Worm (Caenorhabditis elegans): ENCODE measurements around the gene mec-4.

mec-4 gene

DNA sequence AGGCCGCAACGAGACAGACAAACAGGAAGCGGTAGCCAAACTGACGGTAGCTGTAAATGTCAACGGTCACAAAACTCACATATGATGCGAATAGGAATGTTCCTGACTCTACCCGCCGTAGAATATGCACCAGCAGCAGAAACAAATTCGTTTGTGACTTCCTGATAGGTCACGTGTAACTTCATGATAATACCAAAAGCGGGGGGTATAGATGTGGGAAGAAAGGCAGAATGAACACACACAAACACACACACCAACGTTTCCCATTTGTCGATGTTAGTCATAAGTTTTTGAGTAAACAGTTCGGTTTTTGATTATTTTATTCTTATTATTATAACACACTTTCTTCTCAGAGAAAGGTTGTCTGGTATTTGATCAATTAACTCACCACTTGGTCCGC, 6.2 kb upstream of the mec-4 start:
- TF ChIP-seq W03F9.2 (tag; optimal IDR thresholded peaks at IDR 0.05), result no peak
- no peak for TF ChIP-seq dao-5 (tag; optimal IDR thresholded peaks at IDR 0.05)
- TF ChIP-seq him-1 (tag; optimal IDR thresholded peaks at IDR 0.05), result no peak

DNA sequence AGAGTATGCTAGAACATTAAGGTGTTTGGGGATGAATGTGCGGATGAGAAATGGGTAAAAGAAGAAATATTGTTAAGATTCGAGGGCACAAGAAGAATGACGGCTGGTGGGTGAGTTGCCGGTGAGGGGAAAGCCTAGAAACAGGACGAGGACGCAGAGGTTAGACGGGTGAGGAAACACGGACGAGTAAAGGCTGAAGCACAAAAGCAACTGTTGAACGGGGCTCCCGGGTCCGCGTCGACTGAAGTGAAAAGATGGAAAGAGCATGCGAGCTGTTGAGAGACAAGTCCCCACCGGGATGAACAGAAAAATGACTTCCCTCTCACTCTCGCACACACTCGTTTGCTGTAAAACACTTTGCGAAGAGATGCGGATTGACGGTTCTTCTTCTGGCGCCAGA, 5.1 kb upstream of the mec-4 start:
- TF ChIP-seq him-1 (tag; optimal IDR thresholded peaks at IDR 0.05) (no peak), W03F9.2 (tag; optimal IDR thresholded peaks at IDR 0.05) (no peak), dao-5 (tag; optimal IDR thresholded peaks at IDR 0.05) (no peak)

DNA sequence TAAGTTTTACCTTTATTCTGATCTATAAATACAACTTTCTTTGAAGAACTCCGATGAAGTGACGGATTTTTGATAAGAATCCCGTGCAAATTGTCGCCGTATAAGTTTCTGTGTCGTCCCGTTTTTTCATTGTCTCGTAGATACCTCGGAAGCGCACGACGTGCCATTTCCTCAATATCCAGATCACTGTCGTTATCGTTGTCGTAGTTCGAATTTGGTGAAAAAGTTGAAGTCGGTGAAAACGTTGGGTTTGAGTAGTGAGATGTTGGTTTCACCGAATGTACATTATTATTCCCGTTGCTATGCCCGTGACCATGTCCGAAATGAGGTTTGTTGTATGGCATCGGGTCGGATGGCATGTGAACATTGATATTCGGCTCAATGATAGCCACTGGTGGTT, 2.8 kb upstream of the mec-4 start:
- no peak for TF ChIP-seq W03F9.2 (tag; optimal IDR thresholded peaks at IDR 0.05)

DNA sequence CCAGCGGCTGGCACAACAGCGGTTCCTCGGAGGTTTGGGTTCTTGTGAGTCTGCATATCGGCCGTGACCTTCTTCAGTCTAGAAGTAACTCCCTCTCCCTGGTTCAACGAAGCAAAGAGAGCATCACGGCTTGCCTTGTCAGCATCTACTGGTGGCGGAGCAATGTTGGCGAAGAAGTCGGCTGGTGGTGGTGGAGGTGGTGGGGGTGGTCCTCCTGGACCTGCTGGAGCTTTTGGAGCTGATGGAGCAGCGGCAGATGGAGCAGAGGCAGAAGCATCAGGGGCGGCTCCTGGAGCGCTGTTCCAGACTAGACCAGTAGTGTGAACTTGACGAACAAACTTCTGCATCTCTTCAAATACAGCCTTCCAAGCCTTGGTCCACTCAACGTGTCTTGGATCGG, 1.6 kb upstream of the mec-4 start:
- TF ChIP-seq W03F9.2 (tag; optimal IDR thresholded peaks at IDR 0.05) (no peak), him-1 (tag; optimal IDR thresholded peaks at IDR 0.05) (no peak), dao-5 (tag; optimal IDR thresholded peaks at IDR 0.05) (no peak)

DNA sequence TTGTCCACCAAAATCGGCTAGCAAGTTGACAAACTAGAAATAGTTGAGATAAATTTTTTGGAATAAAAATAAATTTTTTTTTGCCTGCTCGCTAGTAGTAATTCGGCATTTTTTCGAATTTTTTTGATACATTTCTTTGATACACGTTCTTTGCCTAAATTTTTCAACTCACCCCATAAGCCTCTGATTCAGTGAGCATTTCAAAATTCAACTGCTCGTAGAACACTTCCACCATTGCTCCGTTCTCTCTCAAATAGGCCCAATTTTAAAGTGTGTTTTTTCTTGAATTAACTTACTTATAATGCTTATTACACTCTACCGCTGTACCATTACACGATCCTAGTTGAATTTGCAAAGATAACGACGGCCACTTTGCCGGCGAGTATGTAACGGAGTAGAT, 3.4 kb downstream of the mec-4 start:
- no peak for TF ChIP-seq him-1 (tag; optimal IDR thresholded peaks at IDR 0.05)
- TF ChIP-seq dao-5 (tag; optimal IDR thresholded peaks at IDR 0.05), result no peak
- TF ChIP-seq W03F9.2 (tag; optimal IDR thresholded peaks at IDR 0.05), result no peak

DNA sequence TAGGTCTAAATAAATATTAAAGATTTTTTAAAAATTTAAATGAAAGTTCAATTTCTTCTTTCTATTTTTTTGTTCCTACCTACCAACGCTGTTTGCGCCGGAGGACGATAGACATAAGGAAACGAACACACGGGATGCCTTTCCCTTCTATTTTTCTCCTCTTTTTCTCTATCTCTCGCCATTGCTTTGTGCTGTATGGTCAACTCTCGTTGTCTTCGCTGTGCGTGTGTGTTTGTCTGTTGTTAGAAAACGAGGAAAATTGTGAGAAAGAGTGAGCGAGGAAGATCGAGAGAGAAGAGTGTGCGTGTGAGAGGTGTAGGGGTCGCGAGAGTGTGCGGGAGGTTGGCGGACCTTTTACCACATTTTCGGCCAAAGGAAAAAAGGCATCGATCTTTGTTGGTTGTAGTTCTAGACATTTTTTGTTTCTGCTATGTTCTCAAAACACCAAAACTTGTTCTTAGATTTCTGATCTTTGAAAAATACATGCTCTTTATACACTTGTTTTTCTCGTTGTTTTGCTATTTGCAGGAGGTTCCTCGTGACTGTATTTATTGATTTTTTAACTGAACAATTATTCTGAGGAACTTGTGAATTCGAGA, 7.8 kb downstream of the mec-4 start:
- TF ChIP-seq him-1 (tag; optimal IDR thresholded peaks at IDR 0.05), result no peak
- TF ChIP-seq W03F9.2 (tag; optimal IDR thresholded peaks at IDR 0.05), result peak; percentile 23

DNA sequence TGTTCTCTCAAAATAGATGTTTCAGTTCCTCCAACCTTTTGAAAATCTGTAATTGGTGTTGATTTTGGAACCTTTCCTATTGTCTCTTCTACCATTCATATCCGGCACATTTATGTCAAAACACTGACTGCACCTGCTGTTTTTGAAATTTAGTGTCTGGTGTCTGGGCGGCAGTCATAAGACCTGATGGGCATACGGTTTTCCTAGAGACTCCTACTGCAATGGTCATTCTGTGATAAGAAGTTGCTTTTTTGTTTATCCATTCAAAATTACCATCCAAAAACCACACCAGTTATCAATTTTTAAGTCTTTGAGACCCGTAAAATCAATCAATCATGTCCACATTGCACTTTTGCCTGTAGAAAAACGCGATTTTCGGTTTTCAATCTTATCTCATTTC, 8.3 kb downstream of the mec-4 start:
- TF ChIP-seq W03F9.2 (tag; optimal IDR thresholded peaks at IDR 0.05) (no peak), dao-5 (tag; optimal IDR thresholded peaks at IDR 0.05) (no peak)

DNA sequence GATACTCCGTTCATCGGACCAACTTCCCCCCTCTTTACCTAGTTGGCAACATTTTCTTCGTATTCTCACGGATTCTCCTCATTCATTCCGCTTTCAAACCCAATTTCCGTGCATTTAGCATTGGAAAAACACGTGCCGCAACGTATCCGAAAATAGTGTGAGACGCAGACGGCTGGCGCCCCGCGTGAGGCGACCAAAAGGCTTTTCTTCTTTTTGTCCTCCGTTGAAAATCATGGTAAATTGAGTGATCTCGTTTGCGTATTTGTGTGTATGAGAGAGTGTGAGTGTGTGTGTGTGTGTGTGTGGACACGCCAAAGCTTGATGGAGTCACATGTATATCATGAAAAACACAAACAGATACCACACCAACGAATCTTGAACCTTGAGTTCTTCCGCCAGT, 10.1 kb downstream of the mec-4 start:
- no peak for TF ChIP-seq dao-5 (tag; optimal IDR thresholded peaks at IDR 0.05)
- TF ChIP-seq him-1 (tag; optimal IDR thresholded peaks at IDR 0.05), result peak; percentile 64
- peak; percentile 69 for TF ChIP-seq W03F9.2 (tag; optimal IDR thresholded peaks at IDR 0.05)

DNA sequence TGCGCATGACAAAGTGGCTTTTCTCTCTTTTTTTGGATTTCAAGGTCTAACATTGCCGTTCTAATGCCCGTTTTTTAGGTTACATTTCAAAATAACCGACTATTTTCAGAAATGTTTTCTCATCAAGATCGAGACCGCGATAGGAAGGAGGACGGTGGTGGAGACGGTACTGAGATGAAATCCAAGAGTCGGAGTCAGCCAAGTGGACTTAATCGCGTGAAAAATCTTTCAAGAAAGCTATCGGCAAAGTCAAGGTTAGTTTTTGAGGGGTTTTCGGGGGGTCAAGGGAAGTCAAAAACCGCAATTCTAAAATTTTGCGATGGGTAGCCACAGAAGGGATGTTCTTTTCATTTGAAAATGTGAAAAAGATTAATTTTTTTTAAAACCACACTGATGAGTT, 10.9 kb downstream of the mec-4 start, which contains the start of gene aak-2:
TSS of gene aak-2 (plus strand) at position 110 of the 400 bp plus-strand sequence.
- no peak for TF ChIP-seq him-1 (tag; optimal IDR thresholded peaks at IDR 0.05)
- no peak for TF ChIP-seq W03F9.2 (tag; optimal IDR thresholded peaks at IDR 0.05)
- TF ChIP-seq dao-5 (tag; optimal IDR thresholded peaks at IDR 0.05), result no peak

DNA sequence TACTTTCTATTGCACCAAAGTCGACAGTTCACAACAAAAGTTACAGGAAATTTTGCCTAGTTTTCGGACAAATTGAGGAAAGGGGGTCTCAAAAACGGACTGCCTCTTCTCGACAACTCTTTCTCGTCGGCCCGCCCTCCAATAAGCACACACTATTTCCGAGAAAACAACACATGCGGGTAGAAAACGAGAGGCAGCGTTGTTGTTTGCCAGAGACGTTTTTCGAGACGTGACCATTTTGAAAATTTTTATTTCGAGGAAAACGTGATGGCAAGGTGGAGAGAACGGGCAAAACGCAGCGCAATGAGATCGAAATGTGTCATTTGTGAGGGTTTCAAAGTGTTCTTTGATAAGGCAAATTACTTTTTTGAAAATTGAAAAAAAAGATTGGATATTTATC, 13.4 kb downstream of the mec-4 start:
- TF ChIP-seq dao-5 (tag; optimal IDR thresholded peaks at IDR 0.05), result no peak
- no peak for TF ChIP-seq W03F9.2 (tag; optimal IDR thresholded peaks at IDR 0.05)
- no peak for TF ChIP-seq him-1 (tag; optimal IDR thresholded peaks at IDR 0.05)

DNA sequence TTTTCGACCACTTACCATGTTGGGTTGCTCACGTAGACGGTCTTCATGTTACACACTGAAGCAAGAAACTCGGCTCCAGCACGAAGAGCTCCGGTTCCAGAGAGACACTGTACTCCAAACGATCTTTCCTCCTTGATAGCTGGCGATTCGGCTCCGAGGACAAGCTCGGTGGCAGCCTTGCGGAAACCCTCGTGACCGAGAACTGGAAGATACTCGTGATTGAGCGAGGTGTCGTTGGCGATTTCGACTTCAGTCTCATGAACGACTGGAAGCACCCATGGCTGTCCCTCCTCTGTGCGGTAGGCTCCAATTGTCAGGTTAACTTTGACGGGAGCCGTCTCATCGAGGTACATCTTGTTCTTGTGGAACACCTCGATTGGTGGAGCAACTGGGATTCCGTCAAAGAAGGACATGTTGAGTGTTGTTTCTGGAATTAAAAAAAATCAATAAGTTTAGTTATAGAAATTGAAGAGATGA, 14.2 kb downstream of the mec-4 start, which contains the start of gene got-1.2:
TSS of gene got-1.2 (minus strand) at position 427 of the 477 bp plus-strand sequence.
- no peak for TF ChIP-seq him-1 (tag; optimal IDR thresholded peaks at IDR 0.05)
- no peak for TF ChIP-seq W03F9.2 (tag; optimal IDR thresholded peaks at IDR 0.05)
- TF ChIP-seq dao-5 (tag; optimal IDR thresholded peaks at IDR 0.05), result no peak

DNA sequence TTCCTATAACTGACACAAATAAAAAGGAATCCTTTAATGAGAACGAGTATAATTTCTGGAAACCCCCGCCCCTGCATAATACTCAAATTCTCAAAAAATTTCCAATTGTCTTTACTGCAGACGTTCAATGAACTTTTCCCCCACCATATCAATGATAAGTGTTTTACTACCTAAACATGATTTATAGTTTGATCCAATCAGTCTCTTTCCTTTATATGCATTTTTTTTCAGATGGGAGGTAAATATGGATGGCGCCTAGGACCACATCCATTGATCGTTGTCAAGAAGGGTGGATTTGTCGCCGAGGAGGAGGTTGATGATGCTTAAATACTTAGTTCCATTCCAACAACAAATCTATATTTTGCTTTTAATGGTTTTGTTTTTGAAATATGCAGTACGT, 19.8 kb downstream of the mec-4 start:
- TF ChIP-seq him-1 (tag; optimal IDR thresholded peaks at IDR 0.05) (no peak), W03F9.2 (tag; optimal IDR thresholded peaks at IDR 0.05) (no peak), dao-5 (tag; optimal IDR thresholded peaks at IDR 0.05) (no peak)

DNA sequence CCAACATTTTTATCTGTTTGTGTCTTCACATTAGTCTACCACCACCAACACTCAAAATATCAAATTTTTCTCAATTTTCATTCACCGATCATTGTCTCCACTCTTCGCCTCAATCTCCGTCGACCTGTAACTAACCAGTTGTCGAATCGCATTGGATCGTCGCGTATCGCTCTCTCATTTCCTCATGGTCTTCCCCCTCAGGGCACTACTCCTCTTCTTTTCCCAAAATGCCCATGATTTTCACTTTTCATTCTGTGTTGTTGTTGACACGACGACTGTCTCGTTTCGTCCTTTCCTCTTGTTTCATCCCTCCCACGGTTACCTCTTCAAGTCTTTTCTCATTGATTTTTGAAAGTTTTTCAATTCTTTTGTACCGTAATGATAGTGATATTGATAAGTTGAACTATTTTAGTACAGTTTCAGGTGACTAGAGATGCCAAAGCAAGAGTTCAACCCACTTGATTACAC, 20.9 kb downstream of the mec-4 start, which contains the start of gene T01C8.2:
TSS of gene T01C8.2 (plus strand) at position 418 of the 468 bp plus-strand sequence.
- TF ChIP-seq W03F9.2 (tag; optimal IDR thresholded peaks at IDR 0.05) (no peak), dao-5 (tag; optimal IDR thresholded peaks at IDR 0.05) (no peak), him-1 (tag; optimal IDR thresholded peaks at IDR 0.05) (no peak)

DNA sequence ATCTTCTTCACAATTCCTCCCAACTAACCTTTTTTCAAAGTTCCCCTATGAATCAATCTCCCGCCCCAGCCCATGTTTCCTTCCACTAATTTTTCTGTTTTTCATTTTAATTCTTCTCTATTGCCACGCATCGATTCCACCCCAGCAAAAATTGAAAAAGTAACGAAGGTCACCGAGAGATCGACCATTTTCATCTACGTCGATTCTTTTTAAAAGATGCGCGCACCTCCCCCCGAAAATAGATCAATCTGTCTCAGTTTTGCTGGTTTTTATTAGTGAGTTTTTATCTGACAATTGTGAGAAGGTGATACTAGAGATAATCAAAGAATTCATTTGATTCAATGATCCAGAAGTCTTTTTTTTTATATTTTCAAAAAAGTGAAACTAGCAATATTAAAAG, 22.9 kb downstream of the mec-4 start:
- TF ChIP-seq dao-5 (tag; optimal IDR thresholded peaks at IDR 0.05) (no peak), him-1 (tag; optimal IDR thresholded peaks at IDR 0.05) (no peak), W03F9.2 (tag; optimal IDR thresholded peaks at IDR 0.05) (no peak)

DNA sequence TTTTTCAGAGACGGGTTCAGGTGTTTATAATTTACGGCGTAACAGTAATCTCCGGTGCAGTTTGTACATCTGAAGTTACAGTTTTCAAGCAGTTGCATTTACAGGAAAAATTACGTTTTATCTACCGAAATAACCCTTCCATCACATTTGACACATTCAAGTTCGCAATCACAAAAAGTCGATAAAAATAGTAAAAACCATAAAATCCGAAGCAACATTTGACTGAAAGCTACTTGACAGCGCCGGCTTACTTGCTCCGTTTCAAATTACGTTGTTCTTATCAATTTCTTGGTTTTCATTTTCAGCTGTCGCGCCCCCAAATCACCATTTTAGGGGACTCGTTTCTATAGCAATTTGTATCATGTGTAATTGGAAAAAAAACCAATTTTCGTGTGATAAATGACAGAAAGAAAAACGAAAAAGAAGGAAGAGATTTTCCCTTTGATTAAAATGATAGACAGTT, 24.1 kb downstream of the mec-4 start, which contains the start of gene T01C8.3:
TSS of gene T01C8.3 (minus strand) at position 413 of the 463 bp plus-strand sequence.
- TF ChIP-seq W03F9.2 (tag; optimal IDR thresholded peaks at IDR 0.05), result no peak
- TF ChIP-seq him-1 (tag; optimal IDR thresholded peaks at IDR 0.05), result no peak
- TF ChIP-seq dao-5 (tag; optimal IDR thresholded peaks at IDR 0.05), result no peak
